Worm (Caenorhabditis elegans) whole organism, midembryonic: Measurements from ENCODE around the gene clip-1.

ENCODE experiments used
- T22C8.4 ChIP-seq: fragments of 200-800 bp; sonication (Bioruptor generic); IDR thresholded peaks from 2 replicates; pipeline ENCODE4 v1.3.6; 2022; ENCODE audit warnings: missing genetic modification characterization, missing compliant biosample characterization
- cog-1 ChIP-seq: sonication (generic microtip); optimal IDR thresholded peaks from 2 replicates; lab custom pipeline; 2016; ENCODE audit warnings: missing genetic modification characterization, missing compliant biosample characterization
- flt-1 ChIP-seq: fragments of 200-800 bp; sonication (Bioruptor generic); IDR thresholded peaks from 2 replicates; pipeline ENCODE4 v1.3.6; 2022; ENCODE audit warnings: missing genetic modification characterization, missing compliant biosample characterization
- klf-2 ChIP-seq: fragments of 200-800 bp; sonication (Bioruptor generic); conservative IDR thresholded peaks from 2 replicates; pipeline ENCODE4 v1.3.6; 2022; ENCODE audit warnings: missing genetic modification reagents, missing genetic modification characterization, missing compliant biosample characterization
- med-1 ChIP-seq: sonication (generic microtip); optimal IDR thresholded peaks from 2 replicates; lab custom pipeline; 2017; ENCODE audit warnings: missing genetic modification characterization, mild to moderate bottlenecking, missing compliant biosample characterization, antibody characterized with exemption, missing genetic modification reagents; ENCODE audit not compliant: insufficient read depth
- ref-1 ChIP-seq: fragments of 200-800 bp; sonication (Bioruptor generic); conservative IDR thresholded peaks from 2 replicates; pipeline ENCODE4 v1.3.6; 2022; ENCODE audit warnings: missing genetic modification reagents, missing genetic modification characterization, missing compliant biosample characterization
- tab-1 ChIP-seq: fragments of 200-800 bp; sonication (Bioruptor generic); IDR thresholded peaks from 2 replicates; pipeline ENCODE4 v1.3.6; 2022; ENCODE audit warnings: missing genetic modification characterization, missing compliant biosample characterization
- ztf-23 ChIP-seq: fragments of 200-800 bp; sonication (Bioruptor generic); IDR thresholded peaks from 2 replicates; pipeline ENCODE4 v1.3.6; 2022; ENCODE audit warnings: missing genetic modification reagents, missing genetic modification characterization, missing compliant biosample characterization
- ztf-29 ChIP-seq: fragments of 200-800 bp; sonication (Bioruptor generic); IDR thresholded peaks from 2 replicates; pipeline ENCODE4 v1.3.6; 2022; ENCODE audit warnings: missing genetic modification reagents, missing genetic modification characterization, missing compliant biosample characterization

DNA sequence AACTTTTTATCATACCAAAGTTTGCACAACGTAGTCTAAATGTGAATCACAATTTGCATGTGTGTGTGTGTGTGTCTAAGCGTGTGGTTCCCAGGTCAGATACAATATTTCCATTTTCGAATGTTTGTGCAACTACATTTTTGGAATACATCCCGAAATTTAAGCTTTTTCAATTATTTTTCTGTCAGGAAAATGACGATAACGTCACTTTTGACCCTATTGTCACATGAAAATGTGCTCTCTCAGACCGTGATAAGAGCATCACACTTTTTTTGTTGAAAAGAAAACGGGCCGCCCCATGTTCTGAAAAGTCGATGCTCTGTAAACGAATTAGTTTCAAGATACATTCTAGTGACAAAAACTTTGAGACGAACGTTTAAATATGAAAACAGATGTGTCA, 13.9 kb downstream of the clip-1 start:
- no peak for TF ChIP-seq flt-1 (GFP tag; lab: Robert Waterston, UW)
- no peak for TF ChIP-seq med-1
- no peak for TF ChIP-seq ref-1 (GFP tag; lab: Robert Waterston, UW)
- TF ChIP-seq ztf-29 (GFP tag; lab: Robert Waterston, UW): no peak
- no peak for TF ChIP-seq ztf-23
- no peak for TF ChIP-seq tab-1 (GFP tag; lab: Robert Waterston, UW)
- no peak for TF ChIP-seq cog-1 (tag; lab: Kevin White, UChicago)
- TF ChIP-seq klf-2 (GFP tag; lab: Robert Waterston, UW): no peak
- TF ChIP-seq T22C8.4 (GFP tag; lab: Robert Waterston, UW): no peak
